Fruit fly (Drosophila melanogaster): ENCODE results near the gene CG14322.

- TF ChIP-seq usp (GFP tag; optimal IDR thresholded peaks at IDR 0.05) (no peak), br (GFP tag; optimal IDR thresholded peaks at IDR 0.05) (peak; percentile 41), CrebA (GFP tag; optimal IDR thresholded peaks at IDR 0.05; ENCODE audit: borderline replicate concordance) (peak; percentile 21), sv (GFP tag; optimal IDR thresholded peaks at IDR 0.05) (no peak), Abd-B (GFP tag; optimal IDR thresholded peaks at IDR 0.05) (no peak), sage (GFP tag; optimal IDR thresholded peaks at IDR 0.05) (no peak), CG32264 (GFP tag; optimal IDR thresholded peaks at IDR 0.05) (no peak), fru (GFP tag; optimal IDR thresholded peaks at IDR 0.05) (peak; percentile 66), Vsx2 (GFP tag; optimal IDR thresholded peaks at IDR 0.05; ENCODE audit: partially characterized antibody) (no peak), lola (GFP tag; optimal IDR thresholded peaks at IDR 0.05) (no peak), dsf (GFP tag; optimal IDR thresholded peaks at IDR 0.05; ENCODE audit: borderline replicate concordance) (no peak)
Measured at dm6 chr3R:17701971-17702845, 54.7 kb downstream of the CG14322 start.
